Worm (Caenorhabditis elegans): ENCODE measurements around the gene ZK792.12.

The ZK792.12 gene

DNA sequence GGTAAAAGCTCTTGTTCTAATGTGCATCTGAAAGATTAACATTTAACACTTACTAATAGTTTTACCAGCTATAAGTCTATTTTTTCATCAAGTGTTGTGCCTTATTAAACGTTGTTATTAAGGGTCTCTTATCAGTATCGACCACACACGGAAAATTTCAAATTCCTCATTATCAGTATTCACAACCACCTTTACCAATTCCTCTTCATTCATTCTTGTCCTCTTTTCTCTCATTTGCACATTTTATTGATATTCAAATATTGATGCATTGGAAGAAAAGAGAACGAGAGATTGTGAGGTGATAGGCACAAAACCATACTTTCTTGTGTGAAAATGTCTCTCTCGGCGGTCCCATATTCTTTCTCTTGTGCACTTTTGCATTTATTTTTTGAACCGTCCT lies 28.3 kb downstream of the ZK792.12 start:
- no peak for TF ChIP-seq unc-62 (GFP tag; optimal IDR thresholded peaks at IDR 0.05)

DNA sequence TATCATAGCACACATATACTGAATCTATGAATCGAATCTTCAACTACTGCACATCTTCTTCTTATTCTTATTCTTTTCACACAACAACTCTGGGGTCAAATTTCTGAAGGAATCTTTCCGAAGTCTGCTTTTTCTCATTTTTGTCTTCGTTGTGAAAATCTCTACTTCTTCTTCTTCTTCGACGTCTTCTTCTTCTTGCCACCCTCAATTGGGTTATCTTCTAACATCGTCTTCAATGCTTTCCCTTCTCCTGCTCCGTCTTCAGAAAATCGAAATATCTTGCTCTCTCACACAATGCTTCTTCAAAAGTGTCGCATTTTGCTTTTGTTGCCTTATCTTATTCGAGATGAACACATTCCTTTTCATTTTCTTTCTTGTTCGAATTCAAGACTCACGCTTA lies 29.7 kb downstream of the ZK792.12 start:
- TF ChIP-seq unc-62 (GFP tag; optimal IDR thresholded peaks at IDR 0.05), result no peak

DNA sequence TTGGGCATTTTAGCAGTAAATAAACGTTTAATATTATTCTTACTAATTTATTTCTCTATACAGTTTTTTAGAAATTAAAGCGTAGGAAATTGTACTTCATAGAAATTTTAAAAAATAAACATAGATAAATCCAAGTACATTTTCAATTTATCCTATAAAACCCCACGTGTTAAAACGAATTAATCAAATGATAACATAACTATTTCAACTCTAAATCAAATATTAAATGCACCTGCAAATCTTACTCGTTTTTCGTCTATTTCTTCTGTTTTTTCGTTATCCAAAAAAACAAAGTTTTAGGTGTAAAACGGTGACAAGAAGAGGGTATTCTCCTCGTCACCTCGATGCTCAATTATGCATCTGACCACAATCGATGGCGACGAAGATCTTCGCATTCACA lies 41.4 kb downstream of the ZK792.12 start, which contains the start of gene K01A6.6:
K01A6.6 (plus strand) TSS at position 301 of the 400 bp plus-strand sequence.
- no peak for TF ChIP-seq unc-62 (GFP tag; optimal IDR thresholded peaks at IDR 0.05)

DNA sequence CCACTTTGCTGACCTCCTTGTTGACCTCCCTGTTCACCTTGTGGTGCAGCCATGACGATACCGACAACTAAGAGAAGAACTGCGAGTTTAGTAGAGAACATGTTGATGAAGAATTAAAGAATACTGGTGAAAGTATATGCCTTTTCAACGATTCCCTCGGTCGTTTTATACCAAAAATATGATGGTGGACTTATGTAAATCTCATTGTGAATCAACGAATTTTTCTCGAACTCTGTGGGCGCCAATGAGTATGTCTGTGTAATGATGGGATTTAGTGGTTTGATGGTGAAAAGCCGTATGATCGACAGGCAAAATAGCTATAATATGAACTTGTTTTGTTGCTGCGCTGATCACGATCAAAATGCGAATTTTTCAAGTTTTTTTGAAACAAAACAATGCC lies 43.7 kb downstream of the ZK792.12 start, which contains the start of gene K01A6.8:
K01A6.8 (minus strand) TSS at position 101 of the 400 bp plus-strand sequence.
- no peak for TF ChIP-seq unc-62 (GFP tag; optimal IDR thresholded peaks at IDR 0.05)

DNA sequence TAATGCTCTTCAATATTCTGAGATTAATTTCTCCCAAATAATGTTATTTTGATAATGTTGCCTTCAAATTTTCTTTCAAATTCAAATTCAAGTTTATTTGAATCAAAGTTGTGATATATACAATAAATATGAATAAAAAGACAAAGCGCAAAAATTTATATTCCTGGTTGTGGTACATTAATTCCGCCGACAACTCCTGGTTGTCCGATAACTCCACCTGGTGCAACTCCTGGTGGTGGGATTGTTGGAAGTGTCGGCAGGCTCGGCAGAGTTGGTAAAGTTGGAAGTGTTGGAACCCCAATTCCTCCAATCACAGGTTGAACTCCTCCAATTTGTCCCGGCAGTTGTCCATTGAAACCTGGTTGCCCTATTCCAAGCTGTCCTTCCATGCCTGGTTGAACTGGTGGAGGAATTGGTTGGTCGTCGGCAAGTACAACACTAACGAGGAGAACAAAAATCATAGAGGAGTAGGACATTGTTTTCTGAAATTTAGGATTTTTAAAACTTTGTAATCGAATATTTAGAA lies 44.6 kb downstream of the ZK792.12 start, which contains the start of gene K01A6.7:
K01A6.7 (minus strand) TSS at position 476 of the 526 bp plus-strand sequence.
- TF ChIP-seq unc-62 (GFP tag; optimal IDR thresholded peaks at IDR 0.05), result no peak

DNA sequence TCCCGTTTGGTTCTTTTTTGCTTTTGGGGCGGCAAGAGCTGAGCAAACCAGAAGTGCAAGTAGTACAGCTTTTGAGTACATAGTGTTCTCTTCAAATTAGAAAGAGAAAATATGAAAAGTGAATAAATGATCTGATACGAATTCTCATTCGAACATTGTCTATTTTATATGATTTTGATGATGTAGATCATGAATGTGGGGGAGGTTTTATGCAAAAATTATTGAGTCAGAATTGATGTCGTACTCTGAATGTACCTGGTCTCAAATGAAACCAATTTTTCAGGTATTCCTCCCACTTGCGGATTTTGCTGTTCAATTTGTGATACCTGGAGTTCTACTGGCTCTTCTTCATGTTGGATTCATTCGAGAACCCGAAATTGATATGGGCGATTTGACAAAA lies 46.6 kb downstream of the ZK792.12 start, which contains the start of gene K01A6.4:
K01A6.4 (minus strand) TSS at position 101 of the 400 bp plus-strand sequence.
- TF ChIP-seq unc-62 (GFP tag; optimal IDR thresholded peaks at IDR 0.05), result no peak

DNA sequence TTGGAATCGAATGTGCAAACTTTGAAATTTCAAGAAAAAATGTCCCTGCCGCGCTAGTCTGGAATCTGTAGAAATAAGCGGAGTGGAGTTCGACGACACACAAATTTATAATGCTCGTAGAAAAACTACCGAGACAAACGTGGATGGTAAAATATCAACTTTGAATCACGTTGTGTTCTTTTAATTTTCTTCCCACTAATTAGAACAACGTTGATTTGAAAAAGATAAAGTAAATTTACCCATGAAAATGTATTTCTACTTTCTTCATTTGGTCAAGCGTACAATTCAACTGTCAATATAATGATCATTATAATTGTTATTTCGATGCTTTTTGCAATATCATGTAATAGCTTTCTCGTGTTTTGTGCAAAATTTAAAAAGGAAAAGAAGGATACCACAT lies 48.8 kb downstream of the ZK792.12 start, which contains the start of gene K01A6.5:
K01A6.5 (plus strand) TSS at position 301 of the 400 bp plus-strand sequence.
- TF ChIP-seq unc-62 (GFP tag; optimal IDR thresholded peaks at IDR 0.05), result no peak
